Worm (Caenorhabditis elegans) whole organism, L3 larva: Measurements from ENCODE around the gene C15C8.8.

Experiments used
- ceh-16 ChIP-seq: sonication (generic microtip); optimal IDR thresholded peaks from 2 replicates; lab custom pipeline; 2017; ENCODE audit warnings: missing biosample characterization, missing genetic modification characterization
- ceh-82 ChIP-seq: fragments of 150-350 bp; optimal IDR thresholded peaks from 2 replicates; lab custom pipeline; 2014; ENCODE audit warnings: missing biosample characterization, missing genetic modification characterization
- elt-1 ChIP-seq: fragments of 150-350 bp; optimal IDR thresholded peaks from 2 replicates; lab custom pipeline; 2014; ENCODE audit warnings: missing biosample characterization, missing genetic modification characterization
- jun-1 ChIP-seq: fragments of 150-350 bp; optimal IDR thresholded peaks from 2 replicates; lab custom pipeline; 2014; ENCODE audit warnings: missing biosample characterization, missing genetic modification reagents, missing genetic modification characterization
- mdl-1 ChIP-seq: fragments of 150-350 bp; optimal IDR thresholded peaks from 2 replicates; lab custom pipeline; 2014; ENCODE audit warnings: missing biosample characterization, missing genetic modification characterization
- nhr-28 ChIP-seq: fragments of 150-350 bp; optimal IDR thresholded peaks from 2 replicates; lab custom pipeline; 2014; ENCODE audit warnings: missing biosample characterization, missing genetic modification characterization
- nhr-76 ChIP-seq: fragments of 150-350 bp; sonication (generic microtip); optimal IDR thresholded peaks from 5 replicates; lab custom pipeline; 2014; ENCODE audit warnings: missing biosample characterization, missing genetic modification characterization
- pha-4 ChIP-seq: fragments of 150-350 bp; optimal IDR thresholded peaks from 2 replicates; lab custom pipeline; 2014; ENCODE audit warnings: missing biosample characterization, missing genetic modification reagents, missing genetic modification characterization
- pqm-1 ChIP-seq: fragments of 150-350 bp; optimal IDR thresholded peaks from 2 replicates; lab custom pipeline; 2017; ENCODE audit warnings: missing biosample characterization, missing genetic modification characterization, inconsistent platforms
- skn-1 ChIP-seq: fragments of 150-350 bp; optimal IDR thresholded peaks from 2 replicates; lab custom pipeline; 2014; ENCODE audit warnings: missing biosample characterization, missing genetic modification characterization
- snpc-4 ChIP-seq: fragments of 150-350 bp; optimal IDR thresholded peaks from 2 replicates; lab custom pipeline; 2014; ENCODE audit warnings: missing biosample characterization, missing genetic modification characterization
- unc-39 ChIP-seq: sonication (generic microtip); optimal IDR thresholded peaks from 4 replicates; lab custom pipeline; 2017; ENCODE audit warnings: missing biosample characterization, missing genetic modification characterization

ce11 chrV:12788451-12788850 lies 36.1 kb upstream of the C15C8.8 start, which contains the start of gene srbc-44:
- TF ChIP-seq ceh-16 (tag; lab: Kevin White, UChicago) (no peak), ceh-82 (tag; lab: Kevin White, UChicago) (no peak), pha-4 (no peak), pqm-1 (tag; lab: Kevin White, UChicago) (no peak), unc-39 (no peak), jun-1 (tag; lab: Kevin White, UChicago) (no peak), nhr-28 (tag; lab: Kevin White, UChicago) (no peak), skn-1 (tag; lab: Kevin White, UChicago) (no peak), nhr-76 (no peak), elt-1 (no peak), snpc-4 (tag; lab: Kevin White, UChicago) (no peak), mdl-1 (tag; lab: Kevin White, UChicago) (no peak)
